Worm (Caenorhabditis elegans) whole organism, late embryonic: ENCODE data around the gene hrg-3.

ENCODE experiments used
- ama-1 ChIP-seq: fragments of 150-350 bp; optimal IDR thresholded peaks from 2 replicates; lab custom pipeline; 2014
- ceh-2 ChIP-seq: sonication (generic microtip); optimal IDR thresholded peaks from 2 replicates; lab custom pipeline; 2016; ENCODE audit warnings: missing genotype, missing genetic modification characterization, missing compliant biosample characterization
- ceh-31 ChIP-seq: sonication (generic microtip); optimal IDR thresholded peaks from 2 replicates; lab custom pipeline; 2016; ENCODE audit warnings: missing genetic modification characterization, missing compliant biosample characterization
- ceh-48 ChIP-seq: sonication (generic microtip); optimal IDR thresholded peaks from 2 replicates; lab custom pipeline; 2016; ENCODE audit warnings: missing genetic modification characterization, inconsistent platforms, missing compliant biosample characterization
- ceh-9 ChIP-seq: sonication (generic microtip); optimal IDR thresholded peaks from 2 replicates; lab custom pipeline; 2016; ENCODE audit warnings: mild to moderate bottlenecking, missing genetic modification characterization, inconsistent platforms, missing compliant biosample characterization
- che-1 ChIP-seq: sonication (generic microtip); optimal IDR thresholded peaks from 2 replicates; lab custom pipeline; 2016; ENCODE audit warnings: mild to moderate bottlenecking, missing genetic modification characterization, missing compliant biosample characterization
- gmeb-2 ChIP-seq: sonication (generic microtip); optimal IDR thresholded peaks from 2 replicates; lab custom pipeline; 2016; ENCODE audit warnings: missing genetic modification characterization, inconsistent platforms, missing compliant biosample characterization
- lin-11 ChIP-seq: fragments of 200-800 bp; sonication (Bioruptor generic); optimal IDR thresholded peaks from 2 replicates; lab custom pipeline; 2018; ENCODE audit warnings: mild to moderate bottlenecking, missing genetic modification characterization, missing compliant biosample characterization
- mec-3 ChIP-seq: sonication (generic microtip); optimal IDR thresholded peaks from 2 replicates; lab custom pipeline; 2016; ENCODE audit warnings: borderline replicate concordance, missing genetic modification characterization, missing compliant biosample characterization
- nfya-1 ChIP-seq: sonication (generic microtip); optimal IDR thresholded peaks from 2 replicates; lab custom pipeline; 2017; ENCODE audit warnings: missing genetic modification characterization, mild to moderate bottlenecking, missing compliant biosample characterization, antibody characterized with exemption, moderate library complexity
- nhr-11 ChIP-seq: fragments of 150-350 bp; optimal IDR thresholded peaks from 2 replicates; lab custom pipeline; 2014; ENCODE audit warnings: missing biosample characterization, missing genetic modification characterization
- odd-2 ChIP-seq: sonication (generic microtip); optimal IDR thresholded peaks from 2 replicates; lab custom pipeline; 2017; ENCODE audit warnings: antibody characterized with exemption, mild to moderate bottlenecking, missing genetic modification characterization, missing compliant biosample characterization
- pha-4 ChIP-seq: fragments of 150-350 bp; optimal IDR thresholded peaks from 2 replicates; lab custom pipeline; 2018; ENCODE audit warnings: missing biosample characterization, missing genetic modification reagents, missing genetic modification characterization
- sox-4 ChIP-seq: sonication (generic microtip); optimal IDR thresholded peaks from 2 replicates; lab custom pipeline; 2017; ENCODE audit warnings: mild to moderate bottlenecking, missing genetic modification characterization, inconsistent platforms, missing compliant biosample characterization

- TF ChIP-seq mec-3 (tag; lab: Kevin White, UChicago) (no peak), ceh-31 (tag; lab: Kevin White, UChicago) (no peak), ama-1 (lab: Kevin White, UChicago) (no peak), gmeb-2 (no peak), nfya-1 (tag; lab: Kevin White, UChicago) (no peak), ceh-2 (no peak), nhr-11 (tag; lab: Kevin White, UChicago) (no peak), pha-4 (no peak), odd-2 (no peak), ceh-9 (tag; lab: Kevin White, UChicago) (no peak), ceh-48 (tag; lab: Kevin White, UChicago) (no peak), sox-4 (no peak), lin-11 (tag; lab: Kevin White, UChicago) (no peak), che-1 (no peak)
Observed at ce11 chrV:9799076-9799475, 42.8 kb downstream of the hrg-3 start, which contains the start of gene F46B6.13.
